Worm (Caenorhabditis elegans): ENCODE data around the gene svh-5.

- no peak for TF ChIP-seq skn-1 (tag; optimal IDR thresholded peaks at IDR 0.05)
- TF ChIP-seq fkh-10 (GFP tag; optimal IDR thresholded peaks at IDR 0.05): no peak
- TF ChIP-seq lin-35 (GFP tag; optimal IDR thresholded peaks at IDR 0.05): no peak
- no peak for TF ChIP-seq nhr-77 (tag; optimal IDR thresholded peaks at IDR 0.05)
- no peak for TF ChIP-seq ama-1 (optimal IDR thresholded peaks at IDR 0.05)
- TF ChIP-seq ztf-11 (tag; optimal IDR thresholded peaks at IDR 0.05): no peak
- TF ChIP-seq elt-2 (tag; optimal IDR thresholded peaks at IDR 0.05): no peak
- TF ChIP-seq nhr-28 (tag; optimal IDR thresholded peaks at IDR 0.05): no peak
- TF ChIP-seq jun-1 (tag; optimal IDR thresholded peaks at IDR 0.05): no peak
- TF ChIP-seq ces-1 (GFP tag; optimal IDR thresholded peaks at IDR 0.05): no peak
- no peak for TF ChIP-seq dsc-1 (tag; optimal IDR thresholded peaks at IDR 0.05)
Observed at ce11 chrX:15362152-15362922, 15.3 kb downstream of the svh-5 start.

All from whole organism, L1 larva.